Worm (Caenorhabditis elegans): Measurements from ENCODE around the gene rabs-5.

Gene rabs-5

DNA sequence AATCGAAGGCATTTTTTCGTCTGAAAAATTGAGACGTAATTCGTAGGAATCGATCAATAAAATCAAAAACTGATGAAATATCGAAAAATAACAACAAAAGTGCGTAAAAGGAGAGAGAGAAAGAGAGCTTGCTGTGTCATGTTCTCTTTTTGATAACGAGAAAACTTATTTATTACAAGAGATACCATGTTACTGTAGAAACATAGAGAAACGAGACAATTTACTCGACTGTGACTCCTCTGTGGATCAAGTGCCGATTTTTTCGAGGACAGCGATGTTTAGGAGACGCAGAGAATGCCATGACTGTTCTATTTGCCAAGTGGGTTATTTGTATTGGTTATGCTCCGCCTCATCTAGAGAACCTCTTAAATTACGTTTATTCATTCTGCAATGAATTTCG lies 26.1 kb upstream of the rabs-5 start, which contains the start of gene sph-1 (continued):
- TF ChIP-seq lin-1 (GFP tag; IDR thresholded peaks at IDR 0.05): no peak
- no peak for TF ChIP-seq ceh-82 (tag; optimal IDR thresholded peaks at IDR 0.05)
- no peak for TF ChIP-seq daf-16 (GFP tag; optimal IDR thresholded peaks at IDR 0.05)
- TF ChIP-seq daf-16 (tag; optimal IDR thresholded peaks at IDR 0.05): peak; percentile 89
- TF ChIP-seq spr-3 (GFP tag; optimal IDR thresholded peaks at IDR 0.05): no peak

DNA sequence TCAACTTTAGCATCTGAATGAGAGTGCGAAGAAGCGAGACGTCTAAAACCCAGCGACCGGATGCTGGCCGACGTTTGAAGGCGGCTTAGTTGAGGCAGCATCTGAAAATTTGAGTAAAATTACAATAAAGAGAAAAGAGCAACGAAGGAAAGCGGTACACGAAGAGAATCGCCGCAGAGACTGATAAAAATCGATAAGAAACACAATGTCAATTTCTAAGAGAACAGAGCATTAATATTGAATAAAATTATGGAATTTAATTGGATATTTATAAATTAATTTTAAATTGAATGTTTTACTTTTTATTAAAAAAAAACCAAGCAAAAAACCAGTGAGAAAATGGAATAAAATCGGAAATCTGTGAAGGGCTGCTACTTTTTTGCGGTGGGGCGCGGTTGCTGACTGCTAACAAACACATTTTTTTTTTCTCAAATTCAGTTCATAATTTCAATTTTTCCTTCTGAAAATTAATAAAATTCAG lies 22.8 kb upstream of the rabs-5 start, which contains the start of the genes ndub-11 and moc-3:
TSS of gene ndub-11 (minus strand) at position 101 of the 481 bp plus-strand sequence.
TSS of gene moc-3 (plus strand) at position 431 of the 481 bp plus-strand sequence.
- TF ChIP-seq mes-2 (tag; optimal IDR thresholded peaks at IDR 0.05; ENCODE audit: poor library complexity, severe bottlenecking): peak; percentile 26
- no peak for TF ChIP-seq spr-3 (GFP tag; optimal IDR thresholded peaks at IDR 0.05)
- no peak for TF ChIP-seq mdl-1 (tag; optimal IDR thresholded peaks at IDR 0.05)
- peak; percentile 73 for TF ChIP-seq lin-38 (GFP tag; IDR thresholded peaks at IDR 0.05)
- peak; percentile 13 for TF ChIP-seq aha-1 (tag)

DNA sequence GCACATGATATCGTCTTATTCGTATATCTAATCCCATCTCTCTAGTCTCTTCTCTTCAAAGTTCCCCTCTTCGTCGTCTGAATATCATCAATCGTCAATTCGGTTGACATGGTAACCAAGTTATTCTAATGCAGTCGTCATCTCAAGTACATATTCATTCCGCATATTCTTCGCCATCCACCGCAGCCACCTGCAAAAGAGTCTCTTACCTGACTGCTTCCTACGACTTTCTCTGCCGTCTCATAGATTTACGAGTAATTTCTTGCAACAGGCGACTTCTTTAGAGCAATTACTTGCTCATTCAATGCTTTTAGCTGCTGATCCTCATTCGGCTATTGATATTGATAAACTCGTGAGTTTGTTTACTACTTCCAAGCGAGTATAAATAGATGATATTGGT lies 20.0 kb upstream of the rabs-5 start:
- TF ChIP-seq attf-4 (tag; optimal IDR thresholded peaks at IDR 0.05): no peak
- no peak for TF ChIP-seq Y105C5A.15 (GFP tag; IDR thresholded peaks at IDR 0.05)
- TF ChIP-seq ztf-7 (tag; optimal IDR thresholded peaks at IDR 0.05): no peak
- TF ChIP-seq php-3 (GFP tag; IDR thresholded peaks at IDR 0.05): no peak
- no peak for TF ChIP-seq F44E2.7 (GFP tag; IDR thresholded peaks at IDR 0.05)
- TF ChIP-seq dve-1 (tag; optimal IDR thresholded peaks at IDR 0.05; ENCODE audit: insufficient read depth): no peak
- no peak for TF ChIP-seq daf-16 (GFP tag; optimal IDR thresholded peaks at IDR 0.05)
- TF ChIP-seq daf-16 (tag; optimal IDR thresholded peaks at IDR 0.05): no peak
- TF ChIP-seq nhr-10 (tag; optimal IDR thresholded peaks at IDR 0.05): no peak
- no peak for TF ChIP-seq ZK546.5 (tag; optimal IDR thresholded peaks at IDR 0.05)
- no peak for TF ChIP-seq lsy-2 (tag; optimal IDR thresholded peaks at IDR 0.05)
- no peak for TF ChIP-seq nhr-11 (tag; optimal IDR thresholded peaks at IDR 0.05)
- no peak for TF ChIP-seq lin-1 (GFP tag; IDR thresholded peaks at IDR 0.05)
- no peak for TF ChIP-seq egl-27 (tag; optimal IDR thresholded peaks at IDR 0.05)
- TF ChIP-seq F10B5.3 (tag; optimal IDR thresholded peaks at IDR 0.05): no peak
- TF ChIP-seq aha-1 (tag): no peak
- TF ChIP-seq hif-1 (tag; optimal IDR thresholded peaks at IDR 0.05): no peak

DNA sequence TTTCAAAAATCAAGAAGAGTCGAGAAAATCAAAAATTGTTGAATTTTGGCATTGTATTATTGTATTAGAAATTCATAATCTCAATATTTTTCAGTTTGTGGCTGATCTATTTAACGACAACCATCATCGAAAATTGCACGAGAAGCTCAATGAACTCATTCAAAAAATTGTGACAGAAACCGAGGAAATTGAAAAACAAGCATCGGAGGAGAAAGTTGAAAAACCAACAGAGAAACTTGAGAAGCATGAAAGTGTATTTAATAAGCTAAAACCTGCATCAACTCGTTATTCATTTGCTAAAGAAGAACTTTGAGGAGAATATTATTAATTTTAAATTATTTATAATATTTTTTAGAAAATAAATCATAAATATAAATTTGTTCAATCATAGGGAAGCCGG lies 19.5 kb upstream of the rabs-5 start, which contains the start of gene ceph-41:
TSS of gene ceph-41 (plus strand) at position 301 of the 400 bp plus-strand sequence.
- no peak for TF ChIP-seq lin-1 (GFP tag; IDR thresholded peaks at IDR 0.05)
- TF ChIP-seq nhr-10 (tag; optimal IDR thresholded peaks at IDR 0.05): no peak
- no peak for TF ChIP-seq D1046.2 (GFP tag; IDR thresholded peaks at IDR 0.05)
- TF ChIP-seq madf-5 (GFP tag; IDR thresholded peaks at IDR 0.05): no peak
- TF ChIP-seq R02D3.7 (tag; optimal IDR thresholded peaks at IDR 0.05): no peak
- TF ChIP-seq hlh-11 (tag; optimal IDR thresholded peaks at IDR 0.05): no peak
- no peak for TF ChIP-seq fos-1 (tag; optimal IDR thresholded peaks at IDR 0.05)
- no peak for TF ChIP-seq ces-1 (GFP tag; optimal IDR thresholded peaks at IDR 0.05)
- TF ChIP-seq pqm-1 (tag; optimal IDR thresholded peaks at IDR 0.05): no peak
- no peak for TF ChIP-seq ZK337.2 (GFP tag; IDR thresholded peaks at IDR 0.05)
- no peak for TF ChIP-seq ceh-32 (tag; optimal IDR thresholded peaks at IDR 0.05; ENCODE audit: poor library complexity)
- no peak for TF ChIP-seq php-3 (GFP tag; IDR thresholded peaks at IDR 0.05)
- TF ChIP-seq arid-1 (GFP tag; conservative IDR thresholded peaks at IDR 0.05): no peak
- no peak for TF ChIP-seq mep-1 (tag; optimal IDR thresholded peaks at IDR 0.05)
- no peak for TF ChIP-seq daf-12 (tag; optimal IDR thresholded peaks at IDR 0.05)
- TF ChIP-seq madf-9 (GFP tag; conservative IDR thresholded peaks at IDR 0.05): no peak
- TF ChIP-seq pha-4 (GFP tag; IDR thresholded peaks at IDR 0.05): no peak
- TF ChIP-seq pha-4 (tag; optimal IDR thresholded peaks at IDR 0.05): no peak
- TF ChIP-seq nhr-237 (tag; optimal IDR thresholded peaks at IDR 0.05): no peak
- TF ChIP-seq dmd-9 (GFP tag; IDR thresholded peaks at IDR 0.05): no peak

Measured in whole organism, L4 larva.